Worm (Caenorhabditis elegans) whole organism, L4 larva: ENCODE measurements around the gene Y46G5A.20.

Experiments
- ceh-62 ChIP-seq: sonication (generic microtip); optimal IDR thresholded peaks from 2 replicates; lab custom pipeline; 2017; ENCODE audit warnings: missing biosample characterization, missing genetic modification characterization
- dpl-1 ChIP-seq: fragments of 150-350 bp; optimal IDR thresholded peaks from 2 replicates; lab custom pipeline; 2014; ENCODE audit warnings: missing biosample characterization, missing genetic modification reagents, missing genetic modification characterization
- hif-1 ChIP-seq, 2 experiments: sonication (generic microtip); optimal IDR thresholded peaks; 2 replicates each; lab custom pipeline; 2016 to 2017; ENCODE audit warnings: missing compliant biosample characterization in 2 of 2, missing genetic modification characterization in 2 of 2, missing genetic modification reagents in 2 of 2, missing genotype in 2 of 2, mild to moderate bottlenecking in 1 of 2
- jun-1 ChIP-seq: fragments of 150-350 bp; optimal IDR thresholded peaks from 2 replicates; lab custom pipeline; 2014; ENCODE audit warnings: missing biosample characterization, missing genetic modification reagents, missing genetic modification characterization
- lin-15B ChIP-seq: fragments of 150-350 bp; sonication (generic microtip); optimal IDR thresholded peaks from 3 replicates; lab custom pipeline; 2014; ENCODE audit warnings: missing biosample characterization, missing genetic modification characterization
- lsy-2 ChIP-seq, 2 experiments: fragments of 150-350 bp in 1 of 2; sonication (generic microtip) in 1 of 2; optimal IDR thresholded peaks; 2 replicates each; lab custom pipeline; 2014 to 2017; ENCODE audit warnings: missing biosample characterization in 2 of 2, missing genetic modification characterization in 2 of 2
- mdl-1 ChIP-seq, 2 experiments: fragments of 150-350 bp in 1 of 2; sonication (generic microtip) in 1 of 2; optimal IDR thresholded peaks; 2 replicates each; lab custom pipeline; 2014 to 2017; ENCODE audit warnings: missing biosample characterization in 2 of 2, missing genetic modification characterization in 2 of 2
- nhr-111 ChIP-seq: fragments of 200-800 bp; sonication (Bioruptor generic); optimal IDR thresholded peaks from 2 replicates; lab custom pipeline; 2018; ENCODE audit warnings: mild to moderate bottlenecking, missing genetic modification characterization, missing compliant biosample characterization
- nhr-237 ChIP-seq: sonication (generic microtip); optimal IDR thresholded peaks from 2 replicates; lab custom pipeline; 2017; ENCODE audit warnings: missing biosample characterization, missing genetic modification characterization
- sdz-12 ChIP-seq: fragments of 200-800 bp; sonication (Bioruptor generic); optimal IDR thresholded peaks from 2 replicates; lab custom pipeline; 2018; ENCODE audit warnings: mild to moderate bottlenecking, missing genetic modification characterization, missing compliant biosample characterization
- skn-1 ChIP-seq: fragments of 150-350 bp; optimal IDR thresholded peaks from 2 replicates; lab custom pipeline; 2014; ENCODE audit warnings: missing biosample characterization, missing genetic modification characterization
- unc-130 ChIP-seq: sonication (generic microtip); optimal IDR thresholded peaks from 2 replicates; lab custom pipeline; 2016; ENCODE audit warnings: missing genetic modification reagents, missing genetic modification characterization, missing compliant biosample characterization
- unc-62 ChIP-seq, 3 experiments: fragments of 150-350 bp in 1 of 3; sonication (generic microtip); optimal IDR thresholded peaks in 2 of 3; peaks in 1 of 3; 1 replicate in 1 of 3; 2 replicates in 2 of 3; lab custom pipeline; 2014 to 2017; ENCODE audit warnings: missing biosample characterization in 3 of 3, missing genetic modification characterization in 3 of 3, missing genetic modification reagents in 3 of 3, missing genotype in 1 of 3

ce11 chrII:12818488-12818887 is 7.7 kb downstream of the Y46G5A.20 start, which contains the start of gene Y46G5A.22:
- TF ChIP-seq skn-1 = no peak
- TF ChIP-seq hif-1 (tag; optimal IDR thresholded peaks at IDR 0.05; lab: Kevin White, UChicago) = no peak
- no peak for TF ChIP-seq mdl-1 (tag; optimal IDR thresholded peaks at IDR 0.05; lab: Kevin White, UChicago)
- no peak for TF ChIP-seq nhr-237 (tag; lab: Kevin White, UChicago)
- no peak for TF ChIP-seq nhr-111 (GFP tag; lab: Kevin White, UChicago)
- TF ChIP-seq jun-1 (tag; lab: Kevin White, UChicago) = no peak
- TF ChIP-seq sdz-12 = no peak
- TF ChIP-seq unc-62 (GFP tag; optimal IDR thresholded peaks at IDR 0.05 in 1 of 2; lab: Kevin White, UChicago) = peak in 1 of 2 experiments; percentile 72
- TF ChIP-seq unc-62 (tag; optimal IDR thresholded peaks at IDR 0.05; lab: Kevin White, UChicago) = no peak
- no peak for TF ChIP-seq lin-15B (tag; lab: Kevin White, UChicago)
- TF ChIP-seq unc-130 = no peak
- no peak for TF ChIP-seq ceh-62 (tag; lab: Kevin White, UChicago)
- no peak for TF ChIP-seq lsy-2 (tag; optimal IDR thresholded peaks at IDR 0.05; lab: Kevin White, UChicago)
- no peak for TF ChIP-seq dpl-1 (GFP tag; lab: Kevin White, UChicago)
